Worm (Caenorhabditis elegans) whole organism, L2 larva: ENCODE measurements around the gene grl-9.

Experiments
- F13H6.1 ChIP-seq: sonication (generic microtip); optimal IDR thresholded peaks from 2 replicates; lab custom pipeline; 2016; ENCODE audit warnings: missing genetic modification characterization, missing compliant biosample characterization
- R02D3.7 ChIP-seq: fragments of 150-350 bp; optimal IDR thresholded peaks from 2 replicates; lab custom pipeline; 2014; ENCODE audit warnings: missing biosample characterization, missing genetic modification characterization
- Y55F3AM.14 ChIP-seq: fragments of 200-800 bp; sonication (Bioruptor generic); optimal IDR thresholded peaks from 2 replicates; lab custom pipeline; 2018; ENCODE audit warnings: mild to moderate bottlenecking, missing genetic modification characterization, missing compliant biosample characterization
- alr-1 ChIP-seq: fragments of 150-350 bp; optimal IDR thresholded peaks from 2 replicates; lab custom pipeline; 2014; ENCODE audit warnings: missing biosample characterization, missing genetic modification characterization
- aly-2 ChIP-seq: fragments of 150-350 bp; optimal IDR thresholded peaks from 2 replicates; lab custom pipeline; 2014; ENCODE audit warnings: missing biosample characterization, missing genetic modification characterization
- ceh-16 ChIP-seq: fragments of 150-350 bp; optimal IDR thresholded peaks from 2 replicates; lab custom pipeline; 2014; ENCODE audit warnings: missing biosample characterization, missing genetic modification characterization
- ceh-82 ChIP-seq: fragments of 150-350 bp; optimal IDR thresholded peaks from 2 replicates; lab custom pipeline; 2014; ENCODE audit warnings: missing biosample characterization, missing genetic modification characterization
- dmd-4 ChIP-seq: sonication (generic microtip); optimal IDR thresholded peaks from 2 replicates; lab custom pipeline; 2017; ENCODE audit warnings: missing biosample characterization, missing genetic modification characterization
- elt-1 ChIP-seq: fragments of 150-350 bp; optimal IDR thresholded peaks from 2 replicates; lab custom pipeline; 2014; ENCODE audit warnings: missing biosample characterization, missing genetic modification characterization
- elt-3 ChIP-seq: sonication (generic microtip); optimal IDR thresholded peaks from 2 replicates; lab custom pipeline; 2017; ENCODE audit warnings: missing biosample characterization, missing genetic modification characterization
- fos-1 ChIP-seq: fragments of 150-350 bp; optimal IDR thresholded peaks from 2 replicates; lab custom pipeline; 2014; ENCODE audit warnings: missing biosample characterization, missing genetic modification characterization
- gmeb-1 ChIP-seq: fragments of 150-350 bp; optimal IDR thresholded peaks from 2 replicates; lab custom pipeline; 2014; ENCODE audit warnings: missing biosample characterization, missing genetic modification characterization
- mab-5 ChIP-seq: fragments of 150-350 bp; optimal IDR thresholded peaks from 2 replicates; lab custom pipeline; 2014; ENCODE audit warnings: missing biosample characterization, missing genetic modification characterization
- mbf-1 ChIP-seq: sonication (generic microtip); optimal IDR thresholded peaks from 2 replicates; lab custom pipeline; 2017; ENCODE audit warnings: missing biosample characterization, missing genetic modification characterization
- nhr-10 ChIP-seq: sonication (generic microtip); optimal IDR thresholded peaks from 2 replicates; lab custom pipeline; 2017; ENCODE audit warnings: missing biosample characterization, missing genetic modification characterization
- nhr-11 ChIP-seq: fragments of 150-350 bp; optimal IDR thresholded peaks from 2 replicates; lab custom pipeline; 2014; ENCODE audit warnings: missing biosample characterization, missing genetic modification characterization
- nhr-21 ChIP-seq: fragments of 150-350 bp; optimal IDR thresholded peaks from 2 replicates; lab custom pipeline; 2014; ENCODE audit warnings: missing biosample characterization, missing genetic modification characterization
- nhr-23 ChIP-seq: fragments of 150-350 bp; optimal IDR thresholded peaks from 2 replicates; lab custom pipeline; 2014; ENCODE audit warnings: missing biosample characterization, missing genetic modification reagents, missing genetic modification characterization
- nhr-237 ChIP-seq: fragments of 150-350 bp; optimal IDR thresholded peaks from 2 replicates; lab custom pipeline; 2014; ENCODE audit warnings: missing biosample characterization, missing genetic modification characterization
- nhr-25 ChIP-seq: fragments of 150-350 bp; sonication (generic microtip); optimal IDR thresholded peaks from 3 replicates; lab custom pipeline; 2014; ENCODE audit warnings: missing biosample characterization, missing genetic modification characterization
- peb-1 ChIP-seq: fragments of 150-350 bp; optimal IDR thresholded peaks from 2 replicates; lab custom pipeline; 2014; ENCODE audit warnings: missing biosample characterization, missing genetic modification characterization
- sem-4 ChIP-seq: fragments of 150-350 bp; optimal IDR thresholded peaks from 2 replicates; lab custom pipeline; 2014; ENCODE audit warnings: missing biosample characterization, missing genetic modification reagents, missing genetic modification characterization
- skn-1 ChIP-seq: sonication (generic microtip); optimal IDR thresholded peaks from 2 replicates; lab custom pipeline; 2017; ENCODE audit warnings: missing biosample characterization, missing genetic modification characterization
- sma-3 ChIP-seq: sonication (generic microtip); optimal IDR thresholded peaks from 2 replicates; lab custom pipeline; 2016; ENCODE audit warnings: missing genetic modification reagents, missing genetic modification characterization, missing compliant biosample characterization
- sma-9 ChIP-seq, 2 experiments: fragments of 150-350 bp in 1 of 2; sonication (generic microtip) in 1 of 2; optimal IDR thresholded peaks; 2 replicates each; lab custom pipeline; 2014 to 2016; ENCODE audit warnings: missing genetic modification characterization in 2 of 2, mild to moderate bottlenecking in 1 of 2, missing biosample characterization in 1 of 2, missing compliant biosample characterization in 1 of 2, missing genetic modification reagents in 1 of 2, moderate library complexity in 1 of 2
- snpc-4 ChIP-seq: fragments of 150-350 bp; optimal IDR thresholded peaks from 2 replicates; lab custom pipeline; 2014; ENCODE audit warnings: missing biosample characterization, missing genetic modification characterization
- unc-39 ChIP-seq: fragments of 150-350 bp; optimal IDR thresholded peaks from 2 replicates; lab custom pipeline; 2014; ENCODE audit warnings: missing biosample characterization, missing genetic modification characterization
- unc-55 ChIP-seq: fragments of 150-350 bp; sonication (generic microtip); optimal IDR thresholded peaks from 3 replicates; lab custom pipeline; 2014; ENCODE audit warnings: missing biosample characterization, missing genetic modification reagents, missing genetic modification characterization
- unc-62 ChIP-seq: fragments of 150-350 bp; optimal IDR thresholded peaks from 2 replicates; lab custom pipeline; 2014; ENCODE audit warnings: missing biosample characterization, missing genetic modification reagents, missing genetic modification characterization
- zag-1 ChIP-seq: fragments of 150-350 bp; optimal IDR thresholded peaks from 2 replicates; lab custom pipeline; 2014; ENCODE audit warnings: missing biosample characterization, missing genetic modification characterization
- ztf-1 ChIP-seq: fragments of 200-800 bp; sonication (Bioruptor generic); conservative IDR thresholded peaks from 2 replicates; pipeline ENCODE4 v1.3.6; 2022; ENCODE audit warnings: missing genetic modification characterization, missing compliant biosample characterization
- ztf-11 ChIP-seq: sonication (generic microtip); optimal IDR thresholded peaks from 2 replicates; lab custom pipeline; 2017; ENCODE audit warnings: missing biosample characterization, missing genetic modification characterization
- ztf-4 ChIP-seq: fragments of 150-350 bp; optimal IDR thresholded peaks from 2 replicates; lab custom pipeline; 2014; ENCODE audit warnings: missing biosample characterization, missing genetic modification characterization

The grl-9 gene

DNA sequence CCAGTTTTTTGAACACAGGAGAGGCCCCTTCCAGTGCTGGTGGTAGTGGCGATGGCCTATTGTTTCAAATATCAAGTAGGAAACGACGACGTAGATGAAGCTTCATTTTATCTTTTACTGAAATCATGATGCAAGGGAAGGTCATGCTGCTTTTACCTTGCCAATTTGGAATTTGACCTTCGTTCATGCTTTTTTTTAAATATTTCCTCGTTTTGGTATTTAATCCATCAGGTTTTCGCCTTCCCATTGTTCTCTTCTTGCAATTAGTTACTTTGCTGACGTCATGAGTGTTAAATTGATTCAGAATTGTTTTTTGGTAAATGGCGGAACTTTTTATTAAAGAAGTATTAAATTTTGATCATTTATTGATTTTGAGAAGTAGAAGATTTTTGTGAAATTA lies 4.6 kb upstream of the grl-9 start:
- peak; percentile 51 for TF ChIP-seq nhr-25 (tag; lab: Kevin White, UChicago)
- TF ChIP-seq mab-5 (tag; lab: Kevin White, UChicago), result no peak
- TF ChIP-seq ztf-4, result no peak

DNA sequence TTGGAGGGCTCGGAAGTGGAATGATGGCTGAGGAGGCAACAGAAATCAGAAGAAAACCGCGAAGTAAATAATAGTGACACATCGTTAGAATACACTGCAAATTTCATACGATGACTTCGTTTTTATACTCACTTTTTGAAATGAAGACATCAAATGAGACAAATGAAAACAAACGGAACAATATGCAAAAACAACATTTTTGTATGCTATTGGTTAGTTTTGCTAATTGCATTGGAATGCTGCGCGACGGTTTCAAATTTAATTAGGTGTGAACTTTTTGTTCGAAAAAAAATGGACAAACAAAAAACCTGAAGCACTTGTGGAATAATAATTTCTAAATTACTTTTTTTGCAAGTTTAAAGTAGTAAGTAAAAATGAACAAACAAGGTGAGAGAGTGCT lies 1.5 kb upstream of the grl-9 start, which contains the start of gene grl-8:
grl-8 (minus strand) TSS at position 101 of the 400 bp plus-strand sequence.
- TF ChIP-seq unc-62, result no peak
- TF ChIP-seq sem-4 (tag; lab: Kevin White, UChicago), result no peak
- no peak for TF ChIP-seq snpc-4 (tag; lab: Kevin White, UChicago)
- no peak for TF ChIP-seq Y55F3AM.14 (GFP tag; lab: Kevin White, UChicago)
- TF ChIP-seq peb-1 (tag; lab: Kevin White, UChicago), result no peak
- TF ChIP-seq nhr-21, result no peak
- TF ChIP-seq R02D3.7 (tag; lab: Kevin White, UChicago), result no peak
- TF ChIP-seq gmeb-1 (tag; lab: Kevin White, UChicago), result no peak
- TF ChIP-seq F13H6.1, result no peak
- no peak for TF ChIP-seq elt-3 (tag; lab: Kevin White, UChicago)
- TF ChIP-seq mbf-1, result no peak
- no peak for TF ChIP-seq nhr-25 (tag; lab: Kevin White, UChicago)
- TF ChIP-seq, all 48 proteins: peak for 0

DNA sequence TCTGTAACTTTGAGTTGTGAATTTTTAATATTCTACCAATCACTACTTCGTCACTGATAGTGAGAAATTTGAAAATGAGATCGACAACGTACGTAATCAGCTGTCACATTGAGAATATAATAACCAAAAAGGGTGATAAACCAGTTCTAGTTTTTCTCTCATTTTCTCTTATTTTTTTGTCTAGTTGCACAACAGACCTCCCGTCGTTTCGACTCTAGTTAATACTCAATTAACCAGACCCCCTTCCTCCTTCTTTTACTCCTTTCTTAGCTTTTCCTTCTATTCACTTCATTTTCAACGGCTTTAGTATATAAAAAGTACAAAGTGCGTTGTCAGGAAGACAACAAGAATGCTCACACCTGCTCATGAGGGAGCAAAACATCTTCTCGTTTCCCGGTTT lies 4.3 kb downstream of the grl-9 start, which contains the start of gene ZC487.1:
ZC487.1 (plus strand) TSS at position 301 of the 400 bp plus-strand sequence.
- no peak for TF ChIP-seq sem-4 (tag; lab: Kevin White, UChicago)
- no peak for TF ChIP-seq zag-1 (tag; lab: Kevin White, UChicago)
- no peak for TF ChIP-seq F13H6.1
- TF ChIP-seq unc-62, result no peak
- TF ChIP-seq unc-55 (GFP tag; lab: Kevin White, UChicago), result no peak

- no peak for TF ChIP-seq dmd-4 (tag; lab: Kevin White, UChicago)
- no peak for TF ChIP-seq snpc-4 (tag; lab: Kevin White, UChicago)
- no peak for TF ChIP-seq unc-55 (GFP tag; lab: Kevin White, UChicago)
- TF ChIP-seq R02D3.7 (tag; lab: Kevin White, UChicago), result no peak
- TF ChIP-seq alr-1, result no peak
- peak; percentile 11 for TF ChIP-seq mab-5 (tag; lab: Kevin White, UChicago)
- TF ChIP-seq Y55F3AM.14 (GFP tag; lab: Kevin White, UChicago), result no peak
- TF ChIP-seq nhr-10 (tag; lab: Kevin White, UChicago), result no peak
- TF ChIP-seq nhr-23 (tag; lab: Kevin White, UChicago), result no peak
- peak; percentile 1 for TF ChIP-seq sma-9 (GFP tag; optimal IDR thresholded peaks at IDR 0.05; lab: Kevin White, UChicago)
- TF ChIP-seq sma-9 (tag; optimal IDR thresholded peaks at IDR 0.05; lab: Kevin White, UChicago), result no peak
- no peak for TF ChIP-seq ceh-82 (tag; lab: Kevin White, UChicago)
- no peak for TF ChIP-seq elt-1
- TF ChIP-seq nhr-11 (tag; lab: Kevin White, UChicago), result no peak
- no peak for TF ChIP-seq unc-39
Observed at ce11 chrV:6726279-6726678, 5.2 kb downstream of the grl-9 start.

- TF ChIP-seq ceh-16 (tag; lab: Kevin White, UChicago), result no peak
- no peak for TF ChIP-seq aly-2 (tag; lab: Kevin White, UChicago)
- TF ChIP-seq dmd-4 (tag; lab: Kevin White, UChicago), result no peak
- no peak for TF ChIP-seq Y55F3AM.14 (GFP tag; lab: Kevin White, UChicago)
- TF ChIP-seq nhr-237 (tag; lab: Kevin White, UChicago), result no peak
- no peak for TF ChIP-seq peb-1 (tag; lab: Kevin White, UChicago)
- no peak for TF ChIP-seq sma-3 (GFP tag; lab: Kevin White, UChicago)
- no peak for TF ChIP-seq skn-1
- no peak for TF ChIP-seq mbf-1
- TF ChIP-seq elt-3 (tag; lab: Kevin White, UChicago), result no peak
- TF ChIP-seq ztf-4, result no peak
- TF ChIP-seq sem-4 (tag; lab: Kevin White, UChicago), result no peak
- TF ChIP-seq ztf-1 (GFP tag; lab: Robert Waterston, UW), result no peak
- no peak for TF ChIP-seq ztf-11 (tag; lab: Kevin White, UChicago)
- no peak for TF ChIP-seq nhr-10 (tag; lab: Kevin White, UChicago)
- TF ChIP-seq fos-1, result no peak
Observed at ce11 chrV:6722378-6722777, 9.1 kb downstream of the grl-9 start, which contains the start of gene ZC487.2. TSS of gene ZC487.2 (minus strand) at chrV:6722478.
